Worm (Caenorhabditis elegans) whole organism, young adult: Measurements from ENCODE around the gene pik-1.

Experiments used
- ZK185.1 ChIP-seq: sonication (generic microtip); optimal IDR thresholded peaks from 2 replicates; lab custom pipeline; 2016; ENCODE audit warnings: mild to moderate bottlenecking, missing genetic modification characterization, missing compliant biosample characterization; ENCODE audit not compliant: poor library complexity, severe bottlenecking
- ccch-3 ChIP-seq: fragments of 200-800 bp; sonication (Bioruptor generic); optimal IDR thresholded peaks from 2 replicates; lab custom pipeline; 2018; ENCODE audit warnings: mild to moderate bottlenecking, missing genetic modification characterization, missing compliant biosample characterization
- cebp-1 ChIP-seq, 2 experiments: fragments of 200-800 bp in 1 of 2; sonication (Bioruptor generic) in 1 of 2; sonication (generic microtip) in 1 of 2; IDR thresholded peaks in 1 of 2; optimal IDR thresholded peaks in 1 of 2; 2 replicates each; pipeline versions ENCODE4 v1.3.6 to Lab custom; 2017 to 2022; ENCODE audit warnings: missing compliant biosample characterization in 2 of 2, missing genetic modification characterization in 2 of 2, mild to moderate bottlenecking in 1 of 2, missing genetic modification reagents in 1 of 2, moderate library complexity in 1 of 2
- ets-4 ChIP-seq: fragments of 200-800 bp; sonication (Bioruptor generic); optimal IDR thresholded peaks from 2 replicates; lab custom pipeline; 2018; ENCODE audit warnings: mild to moderate bottlenecking, missing genetic modification characterization, missing compliant biosample characterization
- lin-35 ChIP-seq, 3 experiments: fragments of 150-350 bp in 2 of 3; sonication (generic microtip) in 1 of 3; optimal IDR thresholded peaks; 2 replicates each; lab custom pipeline; 2014 to 2018; ENCODE audit warnings: missing biosample characterization in 3 of 3, missing genetic modification characterization in 3 of 3, missing genetic modification reagents in 3 of 3
- lin-54 ChIP-seq: fragments of 200-800 bp; sonication (Bioruptor generic); optimal IDR thresholded peaks from 2 replicates; lab custom pipeline; 2018; ENCODE audit warnings: mild to moderate bottlenecking, missing genetic modification characterization, missing compliant biosample characterization
- nfya-1 ChIP-seq: sonication (generic microtip); optimal IDR thresholded peaks from 2 replicates; lab custom pipeline; 2017; ENCODE audit warnings: antibody characterized with exemption, missing compliant biosample characterization, missing genetic modification characterization, borderline replicate concordance; ENCODE audit not compliant: insufficient read depth
- pha-4 ChIP-seq: fragments of 150-350 bp; sonication (generic microtip); optimal IDR thresholded peaks from 2 replicates; lab custom pipeline; 2014; ENCODE audit warnings: missing biosample characterization, missing genetic modification reagents, missing genetic modification characterization
- sdz-38 ChIP-seq: sonication (generic microtip); optimal IDR thresholded peaks from 2 replicates; lab custom pipeline; 2016; ENCODE audit warnings: missing genotype, missing genetic modification characterization, missing compliant biosample characterization

DNA sequence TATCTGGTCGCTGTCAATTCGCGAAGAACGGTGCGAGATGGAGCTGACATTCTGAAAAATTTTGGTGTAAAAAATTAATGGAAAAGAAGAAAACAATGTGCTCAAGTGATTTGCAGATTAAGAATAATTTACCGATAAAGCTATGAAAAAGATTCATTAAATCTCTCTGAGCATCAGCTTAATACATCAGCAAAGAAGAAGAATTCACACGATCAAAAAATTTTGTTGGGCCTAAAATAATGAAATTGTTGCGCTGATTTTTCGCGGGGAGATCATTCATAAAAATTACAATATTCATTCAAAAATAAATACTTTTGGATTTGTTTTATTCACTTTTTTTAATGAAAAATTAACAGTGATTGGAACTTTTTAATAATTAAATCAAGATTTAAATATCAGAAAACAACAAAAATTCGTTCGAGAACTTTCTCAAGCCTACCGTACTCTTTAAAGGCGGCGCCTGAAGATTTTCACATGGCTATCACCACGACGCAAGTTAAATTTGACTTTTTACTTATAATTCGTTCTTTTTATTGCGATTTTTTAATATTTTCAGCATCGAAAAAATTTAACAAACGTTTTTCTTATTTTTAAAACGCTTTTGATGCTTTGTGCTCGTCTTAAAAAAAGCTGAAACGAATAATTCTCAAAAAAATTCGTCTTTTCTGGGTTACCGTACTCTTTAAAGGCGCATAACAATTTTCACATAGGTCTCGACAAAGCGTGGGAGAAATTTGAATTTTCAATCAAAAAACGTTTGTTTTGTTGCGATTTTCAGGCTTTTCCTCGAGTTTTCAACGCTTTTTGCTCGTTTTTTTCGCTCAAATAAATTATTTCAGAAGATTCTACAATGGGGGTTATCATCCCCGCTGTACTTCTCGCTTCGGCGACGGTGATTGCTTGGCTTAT is 15.1 kb upstream of the pik-1 start, which contains the start of the genes memi-2 and cyp-31A5:
- no peak for TF ChIP-seq sdz-38
- TF ChIP-seq ZK185.1 (tag; lab: Kevin White, UChicago) = no peak
- no peak for TF ChIP-seq ccch-3 (GFP tag; lab: Kevin White, UChicago)
- no peak for TF ChIP-seq pha-4 (tag; lab: Kevin White, UChicago)
- no peak for TF ChIP-seq nfya-1 (tag; lab: Kevin White, UChicago)
- no peak for TF ChIP-seq lin-54 (GFP tag; lab: Kevin White, UChicago)
- TF ChIP-seq ets-4 = no peak
- TF ChIP-seq lin-35 (GFP tag; optimal IDR thresholded peaks at IDR 0.05; lab: Kevin White, UChicago) = no peak
- TF ChIP-seq cebp-1 (GFP tag; IDR thresholded peaks at IDR 0.05; lab: Robert Waterston, UW) = no peak
- no peak for TF ChIP-seq cebp-1 (tag; optimal IDR thresholded peaks at IDR 0.05; lab: Kevin White, UChicago)
